Worm (Caenorhabditis elegans): Measurements from ENCODE around the gene gcy-15.
"Not testable (repeated sequence)": the region's sequence is repeated elsewhere in the genome, so short reads cannot be mapped to it uniquely, and the experiment has no call there.

The gcy-15 gene

DNA sequence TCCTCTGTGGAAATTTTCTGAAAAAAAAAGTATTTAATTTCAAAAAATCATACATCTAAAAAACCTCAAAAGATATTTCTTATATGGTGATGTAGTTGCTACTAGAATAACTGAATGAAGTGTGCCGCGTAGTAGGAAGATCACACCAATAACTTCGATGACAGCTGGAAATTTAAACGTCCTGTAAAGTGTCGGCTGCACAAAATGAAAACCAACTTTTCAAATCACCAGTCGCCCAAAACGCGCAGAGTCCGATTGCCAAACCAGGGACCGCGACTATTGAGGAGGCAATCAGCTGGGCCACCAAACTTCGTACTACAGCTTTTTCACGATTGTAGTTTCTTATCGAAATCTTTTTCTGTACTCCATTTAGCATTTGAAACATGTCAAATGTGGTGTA, 4.4 kb upstream of the gcy-15 start, which contains the start of gene sri-48:
TSS of gene sri-48 (minus strand) at position 101 of the 400 bp plus-strand sequence.
- not testable (repeated sequence) for TF ChIP-seq ceh-13 (GFP tag; optimal IDR thresholded peaks at IDR 0.05); tbx-11 (GFP tag; IDR thresholded peaks at IDR 0.05); F13C5.2 (tag; optimal IDR thresholded peaks at IDR 0.05)

DNA sequence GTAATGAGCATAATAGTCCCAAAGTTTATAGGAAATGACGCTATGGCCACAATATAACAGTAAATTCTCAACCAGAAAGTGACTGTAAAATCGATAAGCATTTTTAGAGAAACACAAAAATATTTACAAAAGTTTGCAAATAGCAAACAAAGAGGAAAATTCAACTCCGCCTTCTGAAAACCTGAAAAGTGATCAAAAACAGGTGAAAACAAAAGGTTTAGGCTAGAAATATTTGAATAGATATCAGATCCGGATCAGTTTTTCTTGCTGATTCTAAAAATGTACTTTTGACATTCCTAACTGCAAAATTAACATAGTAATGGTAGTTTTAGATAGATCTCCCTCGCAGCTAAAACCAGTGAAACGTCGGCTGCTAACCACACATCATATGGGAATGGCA, 2.1 kb upstream of the gcy-15 start, which contains the start of gene sri-51:
TSS of gene sri-51 (minus strand) at position 101 of the 400 bp plus-strand sequence.
- TF ChIP-seq sea-1 (GFP tag; conservative IDR thresholded peaks at IDR 0.05), result no peak
- no peak for TF ChIP-seq tra-4 (tag; optimal IDR thresholded peaks at IDR 0.05)
- no peak for TF ChIP-seq hmbx-1 (tag; optimal IDR thresholded peaks at IDR 0.05)
- no peak for TF ChIP-seq ceh-13 (GFP tag; optimal IDR thresholded peaks at IDR 0.05)
- no peak for TF ChIP-seq ceh-36 (tag; optimal IDR thresholded peaks at IDR 0.05)
- TF ChIP-seq flt-1 (GFP tag; IDR thresholded peaks at IDR 0.05), result no peak
- no peak for TF ChIP-seq pes-1 (GFP tag; IDR thresholded peaks at IDR 0.05)
- no peak for TF ChIP-seq B0310.2 (tag; optimal IDR thresholded peaks at IDR 0.05)
- no peak for TF ChIP-seq ama-1 (optimal IDR thresholded peaks at IDR 0.05)
- no peak for TF ChIP-seq scrt-1 (GFP tag; IDR thresholded peaks at IDR 0.05)
- TF ChIP-seq hnd-1 (tag; optimal IDR thresholded peaks at IDR 0.05), result no peak

DNA sequence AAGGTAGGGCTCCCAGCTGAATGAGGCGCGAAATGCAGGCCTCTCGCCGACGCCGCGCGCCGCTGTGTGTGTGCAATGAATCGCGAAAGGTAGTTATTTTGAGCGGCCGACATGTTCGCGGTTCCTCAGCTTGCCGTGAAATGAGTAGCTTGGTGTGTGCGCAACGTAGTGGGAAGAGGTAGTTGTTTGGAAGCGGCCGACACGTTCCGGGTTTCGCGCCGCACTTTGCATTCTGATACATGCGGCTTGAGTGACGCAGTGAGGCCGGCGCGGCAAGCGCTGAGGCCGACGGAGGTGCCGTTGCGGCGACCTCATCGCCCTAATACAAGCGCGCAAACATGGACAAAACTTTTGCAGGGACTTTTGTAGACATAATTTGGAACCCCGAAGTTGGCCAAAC, 1.1 kb downstream of the gcy-15 start:
- TF ChIP-seq flt-1 (GFP tag; IDR thresholded peaks at IDR 0.05) (no peak), sea-1 (GFP tag; conservative IDR thresholded peaks at IDR 0.05) (no peak), F13C5.2 (tag; optimal IDR thresholded peaks at IDR 0.05) (no peak), ama-1 (optimal IDR thresholded peaks at IDR 0.05) (no peak), ceh-13 (GFP tag; optimal IDR thresholded peaks at IDR 0.05) (no peak), ceh-36 (tag; optimal IDR thresholded peaks at IDR 0.05) (no peak), ets-7 (tag; optimal IDR thresholded peaks at IDR 0.05) (no peak), hmbx-1 (tag; optimal IDR thresholded peaks at IDR 0.05) (no peak), B0310.2 (tag; optimal IDR thresholded peaks at IDR 0.05) (no peak), hnd-1 (tag; optimal IDR thresholded peaks at IDR 0.05) (no peak), pes-1 (GFP tag; IDR thresholded peaks at IDR 0.05) (no peak), tbx-11 (GFP tag; IDR thresholded peaks at IDR 0.05) (no peak), scrt-1 (GFP tag; IDR thresholded peaks at IDR 0.05) (no peak), tbx-37 (GFP tag; conservative IDR thresholded peaks at IDR 0.05) (no peak), hmg-4 (GFP tag; optimal IDR thresholded peaks at IDR 0.05) (no peak), aly-1 (tag; optimal IDR thresholded peaks at IDR 0.05) (no peak), tra-4 (tag; optimal IDR thresholded peaks at IDR 0.05) (no peak)

DNA sequence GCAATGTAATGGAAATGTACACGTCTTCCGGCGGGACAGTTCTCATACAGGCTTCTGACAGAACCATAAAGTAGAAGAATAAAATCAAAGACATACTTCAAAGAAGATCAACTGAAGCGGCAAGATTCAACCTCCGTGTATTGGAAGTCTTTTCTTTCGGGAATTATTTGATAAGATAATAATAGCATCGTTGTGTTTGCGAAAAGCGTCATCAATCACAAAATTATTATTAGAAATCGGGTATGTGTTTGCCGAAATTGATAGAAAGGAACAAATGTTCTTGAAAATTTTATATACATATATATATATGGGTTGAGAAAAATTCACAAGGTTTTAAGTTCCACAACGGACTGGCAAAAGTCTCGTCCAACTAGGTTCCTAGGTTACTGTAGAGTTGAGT, 5.3 kb downstream of the gcy-15 start, which contains the start of gene Y27F2A.9:
TSS of gene Y27F2A.9 (minus strand) at position 101 of the 400 bp plus-strand sequence.
- not testable (repeated sequence) for TF ChIP-seq ama-1 (optimal IDR thresholded peaks at IDR 0.05); flt-1 (GFP tag; IDR thresholded peaks at IDR 0.05); hnd-1 (tag; optimal IDR thresholded peaks at IDR 0.05)

DNA sequence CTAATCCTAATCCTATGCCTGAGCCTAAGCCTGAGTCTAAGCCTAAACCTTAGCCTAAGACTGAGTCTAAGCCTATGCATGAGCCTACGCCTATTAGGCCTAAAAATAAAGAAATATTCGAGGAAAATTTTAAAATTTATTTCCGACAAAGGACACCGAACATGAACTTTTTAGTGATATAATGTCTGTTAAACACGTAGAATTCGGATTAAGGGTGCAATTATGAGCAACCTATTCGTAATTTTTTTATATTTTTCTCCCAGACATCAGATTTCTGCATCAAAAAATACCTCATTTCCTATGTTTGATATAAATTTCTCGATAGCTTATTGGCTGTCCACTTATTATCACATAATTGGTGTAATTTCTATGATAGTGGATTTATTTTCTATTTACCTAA, 7.8 kb downstream of the gcy-15 start, which contains the start of gene Y27F2A.11:
TSS of gene Y27F2A.11 (plus strand) at position 301 of the 400 bp plus-strand sequence.
- not testable (repeated sequence) for TF ChIP-seq hmg-4 (GFP tag; optimal IDR thresholded peaks at IDR 0.05); tra-4 (tag; optimal IDR thresholded peaks at IDR 0.05); B0310.2 (tag; optimal IDR thresholded peaks at IDR 0.05)

DNA sequence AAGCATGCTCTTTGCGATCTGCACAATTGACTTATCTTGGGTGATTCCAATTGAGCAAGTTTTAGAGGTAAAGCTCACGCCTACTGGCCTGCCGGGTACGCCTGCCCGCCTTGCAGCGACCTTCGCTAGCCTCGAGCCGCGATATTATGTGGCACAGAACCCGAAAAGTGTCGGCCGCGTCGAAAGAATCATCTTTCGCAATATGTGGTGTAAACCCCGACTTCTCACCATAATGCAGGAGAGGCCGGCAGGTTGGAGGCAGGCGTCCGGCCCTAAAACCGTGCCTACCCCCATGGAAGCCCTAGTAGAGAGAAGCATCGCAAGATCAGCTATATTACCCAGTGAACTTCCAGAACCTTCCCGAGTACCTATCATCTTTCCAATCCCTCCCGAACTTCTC, 11.0 kb downstream of the gcy-15 start:
- TF ChIP-seq tbx-11 (GFP tag; IDR thresholded peaks at IDR 0.05) (no peak), hmg-4 (GFP tag; optimal IDR thresholded peaks at IDR 0.05) (no peak), hnd-1 (tag; optimal IDR thresholded peaks at IDR 0.05) (no peak), ceh-13 (GFP tag; optimal IDR thresholded peaks at IDR 0.05) (no peak), scrt-1 (GFP tag; IDR thresholded peaks at IDR 0.05) (no peak), ceh-36 (tag; optimal IDR thresholded peaks at IDR 0.05) (no peak), B0310.2 (tag; optimal IDR thresholded peaks at IDR 0.05) (no peak), aly-1 (tag; optimal IDR thresholded peaks at IDR 0.05) (no peak), tbx-37 (GFP tag; conservative IDR thresholded peaks at IDR 0.05) (no peak), pes-1 (GFP tag; IDR thresholded peaks at IDR 0.05) (no peak), sea-1 (GFP tag; conservative IDR thresholded peaks at IDR 0.05) (no peak), flt-1 (GFP tag; IDR thresholded peaks at IDR 0.05) (no peak), hmbx-1 (tag; optimal IDR thresholded peaks at IDR 0.05) (no peak), F13C5.2 (tag; optimal IDR thresholded peaks at IDR 0.05) (no peak)

DNA sequence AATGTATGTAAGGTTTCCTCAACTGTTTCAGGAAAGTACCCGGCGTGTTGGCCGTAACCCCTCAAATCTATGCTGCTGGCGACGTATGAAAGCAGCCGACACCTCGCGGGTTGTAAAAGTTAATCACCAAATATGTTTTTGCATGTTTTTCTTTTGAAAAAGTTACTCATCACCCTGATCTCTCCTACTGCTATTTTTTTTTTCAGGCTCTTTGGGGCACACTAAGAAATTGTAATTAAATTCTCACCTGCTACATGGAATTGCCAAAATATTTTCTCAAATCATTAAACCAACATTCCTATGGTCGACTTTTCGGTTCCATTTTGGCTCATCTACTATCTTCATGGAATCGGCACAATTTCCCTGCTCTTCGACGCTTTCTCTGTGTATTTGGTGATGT, 12.0 kb downstream of the gcy-15 start, which contains the start of gene sri-78:
TSS of gene sri-78 (plus strand) at position 301 of the 400 bp plus-strand sequence.
- not testable (repeated sequence) for TF ChIP-seq tbx-37 (GFP tag; conservative IDR thresholded peaks at IDR 0.05); ets-7 (tag; optimal IDR thresholded peaks at IDR 0.05); hmg-4 (GFP tag; optimal IDR thresholded peaks at IDR 0.05)

DNA sequence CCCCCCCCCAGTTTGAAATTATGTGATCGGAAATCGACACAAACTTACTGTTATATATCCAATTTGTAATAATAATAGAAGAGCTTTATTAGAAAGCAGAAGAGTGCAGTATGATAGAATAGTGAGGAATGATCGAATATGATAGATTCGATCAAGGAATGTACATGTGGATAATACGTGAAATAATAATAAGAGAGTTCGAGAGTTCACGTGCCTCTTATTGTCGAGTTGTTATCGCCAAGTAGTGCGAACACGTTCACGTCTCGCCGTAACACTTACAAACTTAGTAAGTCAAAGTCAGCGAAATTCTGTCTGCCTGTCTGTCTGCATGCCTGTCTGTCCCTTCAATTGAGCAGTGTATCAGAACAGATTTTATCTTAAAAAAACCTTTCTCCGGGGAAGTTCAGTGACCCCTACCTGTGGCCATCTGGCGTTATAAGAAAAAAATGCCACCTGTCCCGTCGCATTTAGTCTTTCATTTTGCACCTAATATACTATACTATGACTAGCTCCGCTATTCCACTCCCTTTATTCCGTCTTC, 13.5 kb downstream of the gcy-15 start, which contains the start of the genes Y27F2A.6 and Y27F2A.8:
TSS of gene Y27F2A.6 (minus strand) at position 101 of the 541 bp plus-strand sequence.
TSS of gene Y27F2A.8 (plus strand) at position 491 of the 541 bp plus-strand sequence.
- TF ChIP-seq tbx-37 (GFP tag; conservative IDR thresholded peaks at IDR 0.05); hmg-4 (GFP tag; optimal IDR thresholded peaks at IDR 0.05); hnd-1 (tag; optimal IDR thresholded peaks at IDR 0.05): not testable (repeated sequence)
